Worm (Caenorhabditis elegans): ENCODE measurements around the gene mdt-8.

Gene mdt-8

DNA sequence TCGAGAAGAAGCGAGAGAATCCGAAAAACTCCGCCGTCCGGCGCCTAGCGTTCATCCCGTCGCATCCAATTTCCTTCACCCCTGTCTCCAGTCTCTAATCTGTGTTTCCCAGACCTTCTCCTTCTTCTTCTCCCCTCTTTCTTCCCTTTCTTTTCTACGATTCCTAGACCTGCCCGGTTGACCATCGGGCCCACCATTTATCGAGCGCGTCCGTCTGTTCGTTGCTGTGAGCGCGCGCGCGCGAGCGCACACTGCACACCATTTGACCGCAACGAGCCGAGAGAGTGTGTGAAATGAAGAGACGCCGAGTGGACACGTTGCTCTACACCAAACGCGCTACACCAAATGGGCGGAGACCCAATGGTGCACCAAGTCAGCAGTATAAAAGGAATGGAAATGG is 3.5 kb upstream of the mdt-8 start:
- no peak for TF ChIP-seq ztf-11 (tag; optimal IDR thresholded peaks at IDR 0.05)
- TF ChIP-seq ceh-83 (GFP tag; optimal IDR thresholded peaks at IDR 0.05) = no peak
- TF ChIP-seq pha-4 (tag; optimal IDR thresholded peaks at IDR 0.05) = no peak
- TF ChIP-seq elt-3 (tag; optimal IDR thresholded peaks at IDR 0.05) = no peak
- TF ChIP-seq unc-62 (GFP tag; optimal IDR thresholded peaks at IDR 0.05) = peak; percentile 67
- TF ChIP-seq ceh-43 (GFP tag; optimal IDR thresholded peaks at IDR 0.05) = no peak
- no peak for TF ChIP-seq mab-5 (tag; optimal IDR thresholded peaks at IDR 0.05)
- TF ChIP-seq ham-2 (GFP tag; optimal IDR thresholded peaks at IDR 0.05) = peak; percentile 37
- TF ChIP-seq bed-3 (GFP tag; optimal IDR thresholded peaks at IDR 0.05) = no peak
- no peak for TF ChIP-seq lsy-2 (tag; optimal IDR thresholded peaks at IDR 0.05)
- peak; percentile 89 for TF ChIP-seq sptf-1 (tag; optimal IDR thresholded peaks at IDR 0.05)
- peak; percentile 62 for TF ChIP-seq mep-1 (tag; optimal IDR thresholded peaks at IDR 0.05)
- TF ChIP-seq lin-32 (GFP tag; optimal IDR thresholded peaks at IDR 0.05) = no peak
- peak; percentile 6 for TF ChIP-seq unc-120 (tag; optimal IDR thresholded peaks at IDR 0.05; ENCODE audit: poor library complexity, severe bottlenecking)
- peak; percentile 40 for TF ChIP-seq mls-2 (tag; optimal IDR thresholded peaks at IDR 0.05)
- TF ChIP-seq hlh-1 (tag; optimal IDR thresholded peaks at IDR 0.05) = peak; percentile 60
- TF ChIP-seq ceh-39 (tag; optimal IDR thresholded peaks at IDR 0.05) = peak; percentile 76
- peak; percentile 46 for TF ChIP-seq nhr-2 (tag; optimal IDR thresholded peaks at IDR 0.05)
- TF ChIP-seq lin-13 (tag; optimal IDR thresholded peaks at IDR 0.05) = no peak
- TF ChIP-seq nhr-76 (tag; optimal IDR thresholded peaks at IDR 0.05) = no peak
- TF ChIP-seq cnd-1 (tag; optimal IDR thresholded peaks at IDR 0.05) = peak; percentile 52

- TF ChIP-seq ces-1 (GFP tag; optimal IDR thresholded peaks at IDR 0.05) = peak; percentile 36
- no peak for TF ChIP-seq sem-2 (GFP tag; optimal IDR thresholded peaks at IDR 0.05)
Observed at ce11 chrII:11536505-11536904, 2.9 kb upstream of the mdt-8 start.

ce11 chrII:11535924-11536323 is 2.3 kb upstream of the mdt-8 start:
- no peak for TF ChIP-seq ceh-39 (tag; optimal IDR thresholded peaks at IDR 0.05)
- TF ChIP-seq zip-8 (tag; optimal IDR thresholded peaks at IDR 0.05) = peak; percentile 99
- no peak for TF ChIP-seq nhr-12 (tag; optimal IDR thresholded peaks at IDR 0.05)
- TF ChIP-seq hlh-1 (tag; optimal IDR thresholded peaks at IDR 0.05) = no peak

- TF ChIP-seq ceh-39 (tag; optimal IDR thresholded peaks at IDR 0.05) = peak; percentile 41
- peak; percentile 73 for TF ChIP-seq mls-2 (tag; optimal IDR thresholded peaks at IDR 0.05)
- TF ChIP-seq elt-1 (tag; optimal IDR thresholded peaks at IDR 0.05; ENCODE audit: borderline replicate concordance, insufficient read depth) = no peak
- TF ChIP-seq drap-1 (GFP tag; optimal IDR thresholded peaks at IDR 0.05) = peak; percentile 61
- peak; percentile 20 for TF ChIP-seq ceh-43 (GFP tag; optimal IDR thresholded peaks at IDR 0.05)
- peak; percentile 35 for TF ChIP-seq ces-1 (GFP tag; optimal IDR thresholded peaks at IDR 0.05)
- TF ChIP-seq nhr-2 (tag; optimal IDR thresholded peaks at IDR 0.05) = peak; percentile 82
- TF ChIP-seq sptf-1 (tag; optimal IDR thresholded peaks at IDR 0.05) = peak; percentile 76
- TF ChIP-seq ceh-83 (GFP tag; optimal IDR thresholded peaks at IDR 0.05) = no peak
- peak; percentile 22 for TF ChIP-seq ztf-11 (tag; optimal IDR thresholded peaks at IDR 0.05)
- peak; percentile 66 for TF ChIP-seq cnd-1 (tag; optimal IDR thresholded peaks at IDR 0.05)
- TF ChIP-seq mab-5 (tag; optimal IDR thresholded peaks at IDR 0.05) = no peak
- peak; percentile 45 for TF ChIP-seq unc-62 (GFP tag; optimal IDR thresholded peaks at IDR 0.05)
- peak; percentile 40 for TF ChIP-seq sem-2 (GFP tag; optimal IDR thresholded peaks at IDR 0.05)
Observed at ce11 chrII:11535429-11535828, 1.8 kb upstream of the mdt-8 start.

DNA sequence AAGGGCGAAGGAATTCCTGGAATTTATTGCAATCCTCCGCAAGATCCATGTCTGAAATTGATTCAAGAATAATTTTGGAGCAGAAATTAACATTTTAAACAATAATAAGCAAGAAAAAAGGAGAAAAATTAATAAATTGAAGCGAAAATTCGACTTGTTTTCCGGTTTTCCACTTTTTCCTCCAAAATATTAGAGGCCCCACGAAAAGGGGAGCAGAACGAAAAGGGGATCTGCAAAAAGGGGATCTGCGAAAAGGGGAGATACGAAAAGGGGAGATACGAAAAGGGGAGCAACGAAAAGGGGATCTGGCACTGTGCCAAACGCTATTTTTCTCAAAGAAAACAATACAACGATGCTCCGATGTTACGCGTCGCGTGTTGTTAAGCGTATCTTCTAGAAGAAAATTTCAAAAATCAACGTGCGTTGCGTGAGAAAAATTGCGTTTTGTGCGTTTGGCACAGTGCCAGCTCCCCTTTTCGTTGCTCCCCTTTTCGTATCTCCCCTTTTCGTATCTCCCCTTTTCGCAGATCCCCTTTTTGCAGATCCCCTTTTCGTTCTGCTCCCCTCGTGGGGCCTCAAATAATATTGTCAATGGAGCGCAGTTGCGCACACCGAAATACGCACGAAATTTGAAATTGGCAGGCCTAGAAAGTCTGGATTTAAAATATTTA is 948 bp upstream of the mdt-8 start, which contains the start of gene Y62F5A.12:
TSS of gene Y62F5A.12 (minus strand) at position 51 of the 671 bp plus-strand sequence.
- TF ChIP-seq lsy-2 (tag; optimal IDR thresholded peaks at IDR 0.05) = peak; percentile 46
- TF ChIP-seq cnd-1 (tag; optimal IDR thresholded peaks at IDR 0.05) = peak; percentile 68
- peak; percentile 17 for TF ChIP-seq bed-3 (GFP tag; optimal IDR thresholded peaks at IDR 0.05)
- TF ChIP-seq hlh-1 (tag; optimal IDR thresholded peaks at IDR 0.05) = peak; percentile 7
- TF ChIP-seq lin-32 (GFP tag; optimal IDR thresholded peaks at IDR 0.05) = peak; percentile 56
- peak; percentile 52 for TF ChIP-seq mls-2 (tag; optimal IDR thresholded peaks at IDR 0.05)
- peak; percentile 57 for TF ChIP-seq drap-1 (GFP tag; optimal IDR thresholded peaks at IDR 0.05)
- TF ChIP-seq sptf-1 (tag; optimal IDR thresholded peaks at IDR 0.05) = peak; percentile 95
- TF ChIP-seq ham-2 (GFP tag; optimal IDR thresholded peaks at IDR 0.05) = peak; percentile 26
- peak; percentile 85 for TF ChIP-seq mep-1 (tag; optimal IDR thresholded peaks at IDR 0.05)
- TF ChIP-seq nhr-237 (tag; optimal IDR thresholded peaks at IDR 0.05) = peak; percentile 1
- peak; percentile 22 for TF ChIP-seq pha-4 (tag; optimal IDR thresholded peaks at IDR 0.05)
- TF ChIP-seq unc-120 (tag; optimal IDR thresholded peaks at IDR 0.05; ENCODE audit: poor library complexity, severe bottlenecking) = peak; percentile 79
- peak; percentile 61 for TF ChIP-seq ces-1 (GFP tag; optimal IDR thresholded peaks at IDR 0.05)
- peak; percentile 77 for TF ChIP-seq lin-13 (tag; optimal IDR thresholded peaks at IDR 0.05)
- peak; percentile 49 for TF ChIP-seq M03D4.4 (tag; optimal IDR thresholded peaks at IDR 0.05)
- TF ChIP-seq tbx-8 (GFP tag; optimal IDR thresholded peaks at IDR 0.05) = peak; percentile 6
